Worm (Caenorhabditis elegans): ENCODE data around the gene F22H10.3.

ce11 chrX:16671234-16671633, 6.3 kb downstream of the F22H10.3 start:
- no peak for TF ChIP-seq W03F9.2 (tag; optimal IDR thresholded peaks at IDR 0.05)
- no peak for TF ChIP-seq him-1 (tag; optimal IDR thresholded peaks at IDR 0.05)
